Fruit fly (Drosophila melanogaster) Kc167 (cell line): ENCODE data around the gene PRL-1.

ENCODE experiments used
- psq ChIP-seq: fragments of >200 bp; optimal IDR thresholded peaks from 2 replicates; lab custom pipeline; 2017; ENCODE audit warnings: missing external identifiers
- ttk ChIP-seq: sonication (Bioruptor generic); optimal IDR thresholded peaks from 2 replicates; lab custom pipeline; 2017; ENCODE audit warnings: missing external identifiers

DNA sequence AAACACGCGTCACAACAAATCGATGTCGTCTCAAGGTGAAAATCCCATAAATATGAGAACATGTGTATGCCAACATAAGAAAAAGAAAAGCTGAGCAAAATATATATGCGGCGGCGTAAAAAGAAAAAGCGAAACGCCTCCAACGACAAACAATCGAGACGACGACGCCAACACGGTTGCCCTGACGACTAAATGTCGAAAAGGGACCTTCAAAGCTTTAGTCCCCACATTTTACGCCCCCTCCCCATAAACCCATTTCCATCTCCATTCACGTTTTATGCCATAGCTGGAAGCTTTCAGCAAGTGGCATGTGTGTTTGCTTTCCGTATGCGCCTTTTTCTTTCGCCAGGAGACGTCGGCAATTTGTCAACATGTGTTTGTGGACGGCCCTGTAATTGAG lies 20.5 kb upstream of the PRL-1 start:
- TF ChIP-seq psq (lab: Kevin White, UChicago): no peak
- TF ChIP-seq ttk (lab: Kevin White, UChicago): no peak
